Worm (Caenorhabditis elegans) whole organism, young adult: Measurements from ENCODE around the gene F54H5.5.

ENCODE experiments used
- F37B4.10 ChIP-seq: fragments of 200-800 bp; sonication (Bioruptor generic); IDR thresholded peaks from 2 replicates; pipeline ENCODE4 v1.3.6; 2022; ENCODE audit warnings: missing genetic modification characterization, missing compliant biosample characterization
- Y95B8A.8 ChIP-seq: fragments of 200-800 bp; sonication (Bioruptor generic); IDR thresholded peaks from 2 replicates; pipeline ENCODE4 v1.3.6; 2022; ENCODE audit warnings: missing genetic modification reagents, missing genetic modification characterization, missing compliant biosample characterization
- attf-5 ChIP-seq: fragments of 200-800 bp; sonication (Bioruptor generic); optimal IDR thresholded peaks from 2 replicates; lab custom pipeline; 2018; ENCODE audit warnings: mild to moderate bottlenecking, missing genetic modification characterization, missing compliant biosample characterization
- bed-2 ChIP-seq: fragments of 200-800 bp; sonication (Bioruptor generic); IDR thresholded peaks from 2 replicates; pipeline ENCODE4 v1.3.6; 2022; ENCODE audit warnings: missing genetic modification reagents, missing genetic modification characterization, missing compliant biosample characterization
- ccch-3 ChIP-seq: fragments of 200-800 bp; sonication (Bioruptor generic); optimal IDR thresholded peaks from 2 replicates; lab custom pipeline; 2018; ENCODE audit warnings: mild to moderate bottlenecking, missing genetic modification characterization, missing compliant biosample characterization
- ceh-79 ChIP-seq: sonication (generic microtip); optimal IDR thresholded peaks from 2 replicates; lab custom pipeline; 2017; ENCODE audit warnings: mild to moderate bottlenecking, missing genetic modification characterization, missing compliant biosample characterization
- lir-1 ChIP-seq: fragments of 200-800 bp; sonication (Bioruptor generic); conservative IDR thresholded peaks from 2 replicates; pipeline ENCODE4 v1.3.6; 2022; ENCODE audit warnings: missing genetic modification reagents, missing genetic modification characterization, missing compliant biosample characterization
- snpc-1.3 ChIP-seq: sonication (generic microtip); optimal IDR thresholded peaks from 2 replicates; lab custom pipeline; 2017; ENCODE audit warnings: missing genetic modification characterization, mild to moderate bottlenecking, missing compliant biosample characterization, antibody characterized with exemption, moderate library complexity, missing genotype, missing genetic modification reagents; ENCODE audit not compliant: insufficient read depth
- snpc-4 ChIP-seq, 5 experiments: fragments of 150-350 bp in 1 of 5; sonication (generic microtip) in 4 of 5; optimal IDR thresholded peaks; 2 replicates each; lab custom pipeline; 2014 to 2018; ENCODE audit warnings: missing genetic modification characterization in 5 of 5, missing biosample characterization in 3 of 5, antibody characterized with exemption in 2 of 5, mild to moderate bottlenecking in 2 of 5, missing compliant biosample characterization in 2 of 5, missing genotype in 2 of 5, moderate library complexity in 2 of 5, missing genetic modification reagents in 1 of 5
- unc-130 ChIP-seq: sonication (generic microtip); optimal IDR thresholded peaks from 2 replicates; lab custom pipeline; 2016; ENCODE audit warnings: missing genetic modification reagents, missing genetic modification characterization, missing compliant biosample characterization
- unc-62 ChIP-seq: fragments of 150-350 bp; optimal IDR thresholded peaks from 2 replicates; lab custom pipeline; 2014; ENCODE audit warnings: missing biosample characterization, missing genetic modification reagents, missing genetic modification characterization

DNA sequence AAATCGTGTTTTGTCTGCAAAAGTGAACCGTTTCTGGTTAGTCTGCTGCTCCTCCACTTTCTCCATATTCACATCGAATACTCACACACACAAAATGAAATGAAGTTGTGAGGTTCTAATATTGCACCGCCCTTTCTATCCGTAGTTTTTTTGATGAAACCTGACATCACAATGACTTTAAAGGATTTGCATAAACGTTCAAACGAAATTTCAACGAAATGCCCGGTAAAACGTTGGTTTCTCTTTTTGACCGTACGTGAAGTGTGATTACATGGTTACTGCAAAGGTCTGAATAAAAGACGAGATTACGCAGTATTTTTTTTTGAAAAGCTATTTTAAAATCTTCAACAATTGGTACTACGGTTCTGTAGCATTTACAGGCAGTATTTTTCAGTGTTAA is 27.2 kb upstream of the F54H5.5 start, which contains the start of gene T19D12.9:
- no peak for TF ChIP-seq F37B4.10 (GFP tag; lab: Robert Waterston, UW)
- no peak for TF ChIP-seq lir-1 (GFP tag; lab: Robert Waterston, UW)
- no peak for TF ChIP-seq Y95B8A.8
- no peak for TF ChIP-seq ceh-79 (tag; lab: Kevin White, UChicago)
- TF ChIP-seq attf-5 (GFP tag; lab: Kevin White, UChicago) = no peak
- no peak for TF ChIP-seq unc-130 (GFP tag; lab: Kevin White, UChicago)
- TF ChIP-seq ccch-3 (GFP tag; lab: Kevin White, UChicago) = no peak
- no peak for TF ChIP-seq snpc-4 (GFP tag; optimal IDR thresholded peaks at IDR 0.05; lab: Kevin White, UChicago)
- no peak for TF ChIP-seq snpc-4 (tag; optimal IDR thresholded peaks at IDR 0.05; lab: Kevin White, UChicago)
- TF ChIP-seq bed-2 (GFP tag; lab: Robert Waterston, UW) = no peak
- TF ChIP-seq snpc-1.3 (tag; lab: Kevin White, UChicago) = no peak
- TF ChIP-seq unc-62 = no peak
